Fruit fly (Drosophila melanogaster): ENCODE data around the gene CG10553.

DNA sequence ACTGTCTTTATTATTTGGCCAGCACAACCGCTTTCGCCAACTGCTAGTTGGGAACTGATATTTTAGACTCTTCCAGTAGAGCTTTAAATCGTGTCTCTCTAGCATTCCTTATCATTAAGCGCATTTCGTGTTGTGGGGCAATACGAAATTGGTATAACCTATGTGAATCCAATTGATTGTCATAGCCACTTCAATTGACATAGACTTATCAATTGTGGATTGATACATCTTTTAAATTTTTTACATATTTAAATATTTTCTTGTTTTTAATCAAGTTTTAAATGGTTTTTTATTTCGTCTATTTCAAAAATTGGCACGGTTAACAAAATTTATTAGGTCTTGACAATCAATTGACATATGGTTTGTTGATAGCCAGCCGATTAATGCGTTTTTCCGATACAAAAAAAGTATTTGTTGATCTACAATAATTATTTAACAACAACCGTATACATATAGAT, 18.4 kb downstream of the CG10553 start, which contains the start of gene CG31288:
- TF ChIP-seq klu (GFP tag; IDR thresholded peaks at IDR 0.05) = no peak
- no peak for TF ChIP-seq pan (optimal IDR thresholded peaks at IDR 0.05)
- TF ChIP-seq pan (GFP tag; optimal IDR thresholded peaks at IDR 0.05 in 1 of 2, IDR thresholded peaks at IDR 0.05 in 1 of 2) = no peak
- TF ChIP-seq CG2199 (GFP tag; IDR thresholded peaks at IDR 0.05) = no peak

Measured in whole organism, embryonic.